Fruit fly (Drosophila melanogaster) whole organism, wandering third instar larva: ENCODE data around the gene Men.

Experiments used
- Abd-B ChIP-seq: fragments of >200 bp; optimal IDR thresholded peaks from 2 replicates; lab custom pipeline; 2017; ENCODE audit warnings: missing biosample characterization, missing genetic modification characterization
- CG32264 ChIP-seq: fragments of 200-800 bp; sonication (Bioruptor generic); optimal IDR thresholded peaks from 2 replicates; lab custom pipeline; 2016; ENCODE audit warnings: missing biosample characterization, missing genetic modification characterization
- CG9705 ChIP-seq: fragments of 200-800 bp; sonication (Bioruptor generic); optimal IDR thresholded peaks from 2 replicates; lab custom pipeline; 2018; ENCODE audit warnings: missing biosample characterization, mild to moderate bottlenecking, missing genetic modification characterization
- CrebA ChIP-seq: fragments of 200-800 bp; sonication (Bioruptor generic); optimal IDR thresholded peaks from 2 replicates; lab custom pipeline; 2016; ENCODE audit warnings: missing biosample characterization, mild to moderate bottlenecking, missing genetic modification characterization, borderline replicate concordance
- Dfd ChIP-seq: fragments of >200 bp; optimal IDR thresholded peaks from 2 replicates; lab custom pipeline; 2017; ENCODE audit warnings: missing biosample characterization, missing genetic modification characterization
- Hnf4 ChIP-seq: fragments of 200-800 bp; sonication (Bioruptor generic); optimal IDR thresholded peaks from 2 replicates; lab custom pipeline; 2016; ENCODE audit warnings: missing biosample characterization, mild to moderate bottlenecking, missing genetic modification characterization
- Hr78 ChIP-seq: fragments of >200 bp; optimal IDR thresholded peaks from 2 replicates; lab custom pipeline; 2017; ENCODE audit warnings: missing biosample characterization, missing genetic modification characterization
- Hr83 ChIP-seq: fragments of 200-300 bp; sonication (Bioruptor generic); optimal IDR thresholded peaks from 2 replicates; lab custom pipeline; 2016; ENCODE audit warnings: missing biosample characterization, mild to moderate bottlenecking, missing genetic modification characterization, moderate library complexity; ENCODE audit not compliant: poor library complexity, severe bottlenecking
- Jra ChIP-seq: sonication (Bioruptor generic); optimal IDR thresholded peaks from 2 replicates; lab custom pipeline; 2016; ENCODE audit warnings: missing biosample characterization, missing genetic modification characterization
- N ChIP-seq: fragments of >200 bp; optimal IDR thresholded peaks from 2 replicates; lab custom pipeline; 2018; ENCODE audit warnings: missing biosample characterization, missing external identifiers, missing genetic modification characterization
- OdsH ChIP-seq: fragments of 200-800 bp; sonication (Bioruptor generic); optimal IDR thresholded peaks from 2 replicates; lab custom pipeline; 2016; ENCODE audit warnings: missing biosample characterization, mild to moderate bottlenecking, missing genetic modification characterization
- Rel ChIP-seq, 2 experiments: fragments of 200-800 bp; sonication (Bioruptor generic) in 1 of 2; optimal IDR thresholded peaks; 2 replicates in 1 of 2; 3 replicates in 1 of 2; lab custom pipeline; 2016 to 2019; ENCODE audit warnings: mild to moderate bottlenecking in 2 of 2, missing biosample characterization in 2 of 2, missing genetic modification characterization in 2 of 2, moderate library complexity in 1 of 2
- Sp1 ChIP-seq: fragments of 200-800 bp; sonication (Bioruptor generic); optimal IDR thresholded peaks from 3 replicates; lab custom pipeline; 2019; ENCODE audit warnings: missing biosample characterization, mild to moderate bottlenecking, missing genetic modification characterization, moderate library complexity
- Vsx2 ChIP-seq: fragments of 200-300, 225-300 bp; sonication (Bioruptor generic); optimal IDR thresholded peaks from 2 replicates; lab custom pipeline; 2018; ENCODE audit warnings: missing biosample characterization, missing genetic modification characterization; ENCODE audit not compliant: partially characterized antibody
- br ChIP-seq: fragments of 200-800 bp; sonication (Bioruptor generic); optimal IDR thresholded peaks from 2 replicates; lab custom pipeline; 2016; ENCODE audit warnings: missing biosample characterization, missing genetic modification characterization
- brk ChIP-seq: fragments of 200-800 bp; sonication (Bioruptor generic); optimal IDR thresholded peaks from 2 replicates; lab custom pipeline; 2016; ENCODE audit warnings: missing biosample characterization, mild to moderate bottlenecking, missing genetic modification characterization
- dl ChIP-seq, 2 experiments: fragments of 175-275, 200-275 bp in 1 of 2; fragments of 200-275 bp in 1 of 2; sonication (Bioruptor generic); optimal IDR thresholded peaks; lab custom pipeline; 2018; ENCODE audit warnings: mild to moderate bottlenecking in 2 of 2, missing biosample characterization in 2 of 2, missing genetic modification characterization in 2 of 2, moderate library complexity in 2 of 2; ENCODE audit not compliant: partially characterized antibody in 2 of 2, insufficient read depth in 1 of 2
- dmrt93B ChIP-seq: fragments of 200-800 bp; sonication (Bioruptor generic); optimal IDR thresholded peaks from 2 replicates; lab custom pipeline; 2018; ENCODE audit warnings: missing biosample characterization, mild to moderate bottlenecking, missing genetic modification characterization
- dsf ChIP-seq: sonication (Bioruptor generic); optimal IDR thresholded peaks from 2 replicates; lab custom pipeline; 2016; ENCODE audit warnings: missing biosample characterization, missing genetic modification characterization, borderline replicate concordance
- ey ChIP-seq: fragments of 200-800 bp; sonication (Bioruptor generic); optimal IDR thresholded peaks from 2 replicates; lab custom pipeline; 2016; ENCODE audit warnings: missing biosample characterization, missing genetic modification characterization
- foxo ChIP-seq, 2 experiments: fragments of 200-800 bp; sonication (Bioruptor generic); optimal IDR thresholded peaks; 2 replicates in 1 of 2; 3 replicates in 1 of 2; lab custom pipeline; 2016 to 2017; ENCODE audit warnings: missing biosample characterization in 2 of 2, missing genetic modification characterization in 2 of 2
- fru ChIP-seq: fragments of 200-800 bp; sonication (Bioruptor generic); optimal IDR thresholded peaks from 3 replicates; lab custom pipeline; 2016; ENCODE audit warnings: missing biosample characterization, mild to moderate bottlenecking, missing genetic modification characterization
- h ChIP-seq: fragments of 200-800 bp; sonication (Bioruptor generic); optimal IDR thresholded peaks from 3 replicates; lab custom pipeline; 2016; ENCODE audit warnings: missing biosample characterization, mild to moderate bottlenecking, missing genetic modification characterization
- jim ChIP-seq: fragments of 175-275, 200-325 bp; sonication (Bioruptor generic); optimal IDR thresholded peaks from 2 replicates; lab custom pipeline; 2016; ENCODE audit warnings: missing biosample characterization, mild to moderate bottlenecking, missing genetic modification characterization
- lola ChIP-seq: fragments of >200 bp; optimal IDR thresholded peaks from 2 replicates; lab custom pipeline; 2017; ENCODE audit warnings: missing biosample characterization, missing genetic modification characterization
- pan ChIP-seq: fragments of >200 bp; optimal IDR thresholded peaks from 2 replicates; lab custom pipeline; 2017
- rgr ChIP-seq: fragments of 200-800 bp; sonication (Bioruptor generic); optimal IDR thresholded peaks from 3 replicates; lab custom pipeline; 2016; ENCODE audit warnings: missing biosample characterization, mild to moderate bottlenecking, missing genetic modification characterization
- sage ChIP-seq: fragments of 200-800 bp; sonication (Bioruptor generic); optimal IDR thresholded peaks from 2 replicates; lab custom pipeline; 2016; ENCODE audit warnings: missing biosample characterization, mild to moderate bottlenecking, missing genetic modification characterization
- tai ChIP-seq: sonication (Bioruptor generic); optimal IDR thresholded peaks from 2 replicates; lab custom pipeline; 2016; ENCODE audit warnings: missing biosample characterization, missing genetic modification characterization
- usp ChIP-seq: fragments of >200 bp; optimal IDR thresholded peaks from 2 replicates; lab custom pipeline; 2017; ENCODE audit warnings: missing biosample characterization, missing genetic modification characterization
- woc ChIP-seq: sonication (Bioruptor generic); optimal IDR thresholded peaks from 2 replicates; lab custom pipeline; 2016; ENCODE audit warnings: missing biosample characterization, mild to moderate bottlenecking, missing genetic modification characterization

Men gene

DNA sequence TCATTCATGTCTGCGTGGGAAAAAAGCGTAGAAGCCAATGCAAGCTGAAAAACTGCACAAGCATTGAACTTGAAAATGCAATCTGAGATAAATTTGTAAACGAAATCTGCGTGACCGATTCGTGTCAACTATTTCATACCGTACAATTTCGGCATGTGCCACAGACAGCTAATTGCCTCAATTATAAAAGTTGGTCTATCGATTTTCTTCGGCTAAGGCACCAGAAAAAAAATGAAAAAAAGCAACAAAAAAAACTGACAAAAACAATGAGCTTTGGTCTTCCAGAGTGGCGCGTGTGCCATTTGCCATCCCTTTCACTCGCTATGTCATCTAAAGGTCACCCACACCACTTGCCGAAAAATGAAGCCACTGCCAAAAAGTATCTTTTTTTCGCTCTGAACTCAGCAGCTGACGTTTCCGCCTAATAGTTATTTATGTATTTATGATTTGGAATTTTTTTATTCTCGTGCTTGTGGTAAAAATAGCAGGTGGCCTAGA is 3.7 kb downstream of the Men start:
- TF ChIP-seq Hnf4 (no peak), Abd-B (GFP tag; lab: Kevin White, UChicago) (no peak)

DNA sequence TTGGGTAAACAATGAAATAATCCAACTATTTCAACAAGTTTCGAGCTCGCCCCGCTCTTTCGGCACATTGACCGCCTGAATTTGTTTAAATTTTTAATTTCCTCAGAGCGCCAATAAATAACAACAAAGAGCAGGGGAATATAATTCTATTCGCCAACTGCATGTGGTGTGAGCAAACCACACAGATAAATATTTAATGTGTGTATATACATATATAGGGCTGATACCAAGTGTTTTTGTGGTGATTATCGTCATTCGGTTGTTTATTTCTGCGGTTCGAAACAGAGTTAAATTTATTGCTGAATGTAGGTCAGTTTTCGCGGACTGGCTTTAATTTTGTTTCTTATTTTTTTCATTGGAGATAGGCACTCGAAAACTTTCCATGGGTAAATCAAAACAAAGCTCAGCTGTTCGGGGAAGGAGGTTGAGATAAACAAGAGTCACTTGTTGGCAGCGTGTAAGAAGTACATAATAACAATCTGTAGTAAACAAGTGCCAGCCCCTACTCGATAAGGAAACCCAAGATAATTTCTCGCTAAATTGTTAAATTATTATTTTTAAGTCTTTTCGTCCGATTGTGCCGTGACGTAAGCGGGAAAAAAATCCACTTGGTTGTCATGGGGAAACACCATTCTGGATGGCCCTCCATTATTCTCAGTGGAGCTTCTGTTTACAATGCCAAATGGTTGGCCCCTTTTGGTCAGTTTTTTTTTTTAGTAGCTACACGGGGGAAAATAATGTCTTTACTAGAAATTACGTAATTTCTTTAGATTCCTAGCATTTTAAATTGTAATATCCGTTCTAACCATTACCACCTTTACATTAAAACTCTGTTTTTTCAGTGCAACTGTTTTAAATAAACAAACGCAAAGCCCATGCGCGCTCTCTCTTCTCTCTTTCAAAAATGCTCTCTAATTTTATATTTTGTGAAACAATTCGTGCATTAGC is 4.4 kb downstream of the Men start:
- TF ChIP-seq usp (GFP tag; lab: Kevin White, UChicago) (no peak), N (GFP tag; lab: Kevin White, UChicago) (no peak), ey (GFP tag; lab: Kevin White, UChicago) (peak; percentile 29), foxo (GFP tag; optimal IDR thresholded peaks at IDR 0.05; lab: Kevin White, UChicago) (peak in 1 of 2 experiments; percentile 65), Vsx2 (GFP tag; lab: Kevin White, UChicago) (peak; percentile 39), Sp1 (GFP tag; lab: Kevin White, UChicago) (peak; percentile 26), rgr (GFP tag; lab: Kevin White, UChicago) (peak; percentile 45), fru (peak; percentile 61), sage (GFP tag; lab: Kevin White, UChicago) (no peak), woc (GFP tag; lab: Kevin White, UChicago) (peak; percentile 11), br (GFP tag; lab: Kevin White, UChicago) (peak; percentile 28), h (GFP tag; lab: Kevin White, UChicago) (peak; percentile 45), dmrt93B (GFP tag; lab: Kevin White, UChicago) (no peak), Rel (GFP tag; optimal IDR thresholded peaks at IDR 0.05; lab: Kevin White, UChicago) (peak; percentile 13), Rel (tag; optimal IDR thresholded peaks at IDR 0.05; lab: Kevin White, UChicago) (peak; percentile 29), OdsH (GFP tag; lab: Kevin White, UChicago) (peak; percentile 59)
- TF ChIP-seq, all 38 proteins: peak for 11

DNA sequence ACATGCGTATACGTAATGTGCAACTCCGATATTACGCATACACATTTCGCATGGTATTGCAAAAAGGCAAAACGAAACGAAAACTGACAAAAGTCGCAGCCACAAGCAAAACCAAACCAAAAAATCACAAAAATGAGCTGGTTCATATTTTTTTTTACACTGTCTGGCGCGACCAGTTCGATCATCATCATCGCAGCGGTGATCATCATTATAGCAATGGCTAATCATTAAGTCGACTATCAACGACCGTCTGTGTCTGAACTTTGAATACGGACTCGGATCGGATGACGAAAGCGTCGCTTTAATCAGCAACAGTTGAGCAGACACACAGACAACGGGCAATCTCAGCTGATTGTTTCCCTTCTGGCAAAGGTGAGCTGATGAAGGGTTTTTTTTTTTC is 5.3 kb downstream of the Men start:
- TF ChIP-seq ey (GFP tag; lab: Kevin White, UChicago) = no peak
- no peak for TF ChIP-seq pan (lab: Kevin White, UChicago)
- TF ChIP-seq lola (GFP tag; lab: Kevin White, UChicago) = no peak
- no peak for TF ChIP-seq Dfd (GFP tag; lab: Kevin White, UChicago)
- TF ChIP-seq CG32264 (GFP tag; lab: Kevin White, UChicago) = no peak
- no peak for TF ChIP-seq OdsH (GFP tag; lab: Kevin White, UChicago)
- TF ChIP-seq dsf (GFP tag; lab: Kevin White, UChicago) = no peak
- TF ChIP-seq CrebA (GFP tag; lab: Kevin White, UChicago) = no peak
- no peak for TF ChIP-seq CG9705 (GFP tag; lab: Kevin White, UChicago)
- no peak for TF ChIP-seq Hr83 (GFP tag; lab: Kevin White, UChicago)
- no peak for TF ChIP-seq woc (GFP tag; lab: Kevin White, UChicago)
- TF ChIP-seq tai (GFP tag; lab: Kevin White, UChicago) = no peak
- no peak for TF ChIP-seq Jra (GFP tag; lab: Kevin White, UChicago)
- no peak for TF ChIP-seq Hr78 (GFP tag; lab: Kevin White, UChicago)
- no peak for TF ChIP-seq dl (GFP tag; optimal IDR thresholded peaks at IDR 0.05; lab: Kevin White, UChicago; ENCODE audit: insufficient read depth in 1 of 2, partially characterized antibody in 2 of 2)
- TF ChIP-seq jim (GFP tag; lab: Kevin White, UChicago) = no peak
- no peak for TF ChIP-seq Hnf4
- no peak for TF ChIP-seq h (GFP tag; lab: Kevin White, UChicago)

DNA sequence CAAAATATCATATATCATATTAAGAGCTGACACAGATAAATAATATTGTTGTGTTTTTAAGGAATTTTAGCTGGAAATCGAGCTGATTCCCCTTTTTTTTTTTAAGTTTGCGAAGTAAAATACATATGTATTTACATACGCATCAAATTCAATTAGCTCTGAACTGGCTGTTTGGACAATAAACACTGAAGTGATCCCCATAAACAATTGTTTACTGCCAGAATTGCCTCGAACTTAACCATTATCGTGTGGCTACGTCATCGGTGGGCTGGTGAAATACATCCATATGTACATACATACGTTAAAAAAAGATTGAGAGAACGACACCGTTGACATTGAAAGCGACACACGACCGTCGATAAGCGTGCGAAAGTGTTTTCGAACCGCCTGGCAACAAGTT is 6.0 kb downstream of the Men start:
- TF ChIP-seq Sp1 (GFP tag; lab: Kevin White, UChicago) (peak; percentile 57), OdsH (GFP tag; lab: Kevin White, UChicago) (no peak), Rel (GFP tag; optimal IDR thresholded peaks at IDR 0.05; lab: Kevin White, UChicago) (no peak), Rel (tag; optimal IDR thresholded peaks at IDR 0.05; lab: Kevin White, UChicago) (peak; percentile 70), brk (no peak)
